Fruit fly (Drosophila melanogaster) whole organism, embryonic: ENCODE results near the gene CG6873.

ENCODE experiments used
- Abd-B ChIP-seq: fragments of 200-800 bp; sonication (Bioruptor generic); optimal IDR thresholded peaks from 2 replicates; lab custom pipeline; 2018; ENCODE audit warnings: missing biosample characterization, mild to moderate bottlenecking, missing genetic modification characterization, moderate library complexity
- Aef1 ChIP-seq: fragments of 200-800 bp; sonication (Bioruptor generic); IDR thresholded peaks from 3 replicates; pipeline ENCODE4 v1.3.6; 2022; ENCODE audit warnings: missing biosample characterization, missing genetic modification characterization
- Blimp-1 ChIP-seq: fragments of 200-800 bp; sonication (Bioruptor generic); optimal IDR thresholded peaks from 3 replicates; lab custom pipeline; 2018; ENCODE audit warnings: missing biosample characterization, missing genetic modification characterization, mild to moderate bottlenecking, moderate library complexity, missing genetic modification reagents
- CG10979 ChIP-seq: fragments of 200-800 bp; sonication (Bioruptor generic); optimal IDR thresholded peaks from 2 replicates; lab custom pipeline; 2018; ENCODE audit warnings: missing biosample characterization, mild to moderate bottlenecking, missing genetic modification characterization, moderate library complexity
- CG11696 ChIP-seq: fragments of 200-800 bp; sonication (Bioruptor generic); IDR thresholded peaks from 2 replicates; pipeline ENCODE4 v1.3.6; 2022; ENCODE audit warnings: missing biosample characterization, missing genetic modification characterization
- CG12071 ChIP-seq: fragments of 200-800 bp; sonication (Bioruptor generic); optimal IDR thresholded peaks from 3 replicates; lab custom pipeline; 2018; ENCODE audit warnings: missing biosample characterization, mild to moderate bottlenecking, missing genetic modification characterization
- CG15479 ChIP-seq: fragments of 200-800 bp; sonication (Bioruptor generic); optimal IDR thresholded peaks from 3 replicates; lab custom pipeline; 2019; ENCODE audit warnings: missing biosample characterization, mild to moderate bottlenecking, missing genetic modification characterization, moderate library complexity
- CG15601 ChIP-seq: fragments of 200-800 bp; sonication (Bioruptor generic); optimal IDR thresholded peaks from 3 replicates; lab custom pipeline; 2019; ENCODE audit warnings: missing biosample characterization, mild to moderate bottlenecking, missing genetic modification characterization, moderate library complexity
- CG17186 ChIP-seq: fragments of 200-800 bp; sonication (Bioruptor generic); optimal IDR thresholded peaks from 3 replicates; lab custom pipeline; 2017; ENCODE audit warnings: missing biosample characterization, missing genetic modification reagents, missing genetic modification characterization
- CG17359 ChIP-seq: fragments of 200-800 bp; sonication (Bioruptor generic); optimal IDR thresholded peaks from 3 replicates; lab custom pipeline; 2018; ENCODE audit warnings: missing biosample characterization, mild to moderate bottlenecking, missing genetic modification characterization, moderate library complexity
- CG17829 ChIP-seq: fragments of 200-800 bp; optimal IDR thresholded peaks from 2 replicates; lab custom pipeline; 2019; ENCODE audit warnings: missing biosample characterization, mild to moderate bottlenecking, missing genetic modification characterization, moderate library complexity
- CG2199 ChIP-seq: fragments of 200-800 bp; sonication (Bioruptor generic); IDR thresholded peaks from 3 replicates; pipeline ENCODE4 v1.3.6; 2022; ENCODE audit warnings: missing biosample characterization, missing genetic modification characterization
- CG32772 ChIP-seq: fragments of 200-800 bp; sonication (Bioruptor generic); IDR thresholded peaks from 2 replicates; pipeline ENCODE4 v1.3.6; 2022; ENCODE audit warnings: missing biosample characterization, missing genetic modification characterization
- CG33557 ChIP-seq: fragments of 200-800 bp; sonication (Bioruptor generic); optimal IDR thresholded peaks from 2 replicates; lab custom pipeline; 2019; ENCODE audit warnings: missing biosample characterization, mild to moderate bottlenecking, missing genetic modification characterization, moderate library complexity
- CG34376 ChIP-seq: fragments of 200-800 bp; sonication (Bioruptor generic); optimal IDR thresholded peaks from 2 replicates; lab custom pipeline; 2018; ENCODE audit warnings: missing biosample characterization, mild to moderate bottlenecking, missing genetic modification characterization
- CG4617 ChIP-seq: fragments of 200-800 bp; sonication (Bioruptor generic); optimal IDR thresholded peaks from 3 replicates; lab custom pipeline; 2016; ENCODE audit warnings: missing biosample characterization, missing genetic modification characterization, borderline replicate concordance
- CG7839 ChIP-seq: fragments of 200-800 bp; sonication (Bioruptor generic); optimal IDR thresholded peaks from 3 replicates; lab custom pipeline; 2018; ENCODE audit warnings: missing biosample characterization, mild to moderate bottlenecking, missing genetic modification characterization, moderate library complexity
- CG9932 ChIP-seq: fragments of 200-800 bp; sonication (Bioruptor generic); IDR thresholded peaks from 2 replicates; pipeline ENCODE4 v1.3.6; 2022; ENCODE audit warnings: missing biosample characterization, missing genetic modification characterization
- CTCF ChIP-seq: fragments of 200-800 bp; sonication (Bioruptor generic); optimal IDR thresholded peaks from 2 replicates; lab custom pipeline; 2017; ENCODE audit warnings: missing biosample characterization, mild to moderate bottlenecking, missing genetic modification characterization, moderate library complexity
- D19A ChIP-seq: fragments of 200-800 bp; optimal IDR thresholded peaks from 3 replicates; lab custom pipeline; 2019; ENCODE audit warnings: missing biosample characterization, mild to moderate bottlenecking, missing genetic modification characterization, moderate library complexity
- Dip2 ChIP-seq: fragments of 200-800 bp; sonication (Bioruptor generic); IDR thresholded peaks from 2 replicates; pipeline ENCODE4 v1.3.6; 2022; ENCODE audit warnings: missing biosample characterization, missing genetic modification characterization
- Dll ChIP-seq: fragments of 200-800 bp; sonication (Bioruptor generic); IDR thresholded peaks from 4 replicates; pipeline ENCODE4 v1.3.6; 2022; ENCODE audit warnings: missing biosample characterization, missing genetic modification characterization; ENCODE audit not compliant: partially characterized antibody
- Dp ChIP-seq: fragments of 200-800 bp; sonication (Bioruptor generic); optimal IDR thresholded peaks from 2 replicates; lab custom pipeline; 2018; ENCODE audit warnings: missing biosample characterization, mild to moderate bottlenecking, missing genetic modification characterization, moderate library complexity
- Dref ChIP-seq: fragments of 200-800 bp; sonication (Bioruptor generic); IDR thresholded peaks from 2 replicates; pipeline ENCODE4 v1.3.6; 2022; ENCODE audit warnings: missing biosample characterization, missing genetic modification characterization
- Ets65A ChIP-seq: fragments of 200-800 bp; sonication (Bioruptor generic); peaks from one replicate; lab custom pipeline; 2016; ENCODE audit warnings: missing biosample characterization, missing genetic modification characterization
- Lim3 ChIP-seq: fragments of 200-800 bp; sonication (Bioruptor generic); IDR thresholded peaks from 2 replicates; pipeline ENCODE4 v1.3.6; 2022; ENCODE audit warnings: missing biosample characterization, missing genetic modification characterization
- MTF-1 ChIP-seq: fragments of 200-800 bp; sonication (Bioruptor generic); optimal IDR thresholded peaks from 2 replicates; lab custom pipeline; 2018; ENCODE audit warnings: missing biosample characterization, mild to moderate bottlenecking, missing genetic modification characterization, borderline replicate concordance
- Med ChIP-seq: fragments of 200-800 bp; sonication (Bioruptor generic); peaks from one replicate; lab custom pipeline; 2016; ENCODE audit warnings: missing biosample characterization, missing genetic modification characterization, mild to moderate bottlenecking, inconsistent platforms, moderate library complexity
- Mes4 ChIP-seq: fragments of 200-800 bp; sonication (Bioruptor generic); optimal IDR thresholded peaks from 2 replicates; lab custom pipeline; 2016; ENCODE audit warnings: missing biosample characterization, missing genetic modification characterization
- NFAT ChIP-seq: fragments of 200-800 bp; sonication (Bioruptor generic); IDR thresholded peaks from 2 replicates; pipeline ENCODE4 v1.3.6; 2022; ENCODE audit warnings: missing biosample characterization, missing genetic modification characterization
- Opbp ChIP-seq: fragments of 200-800 bp; sonication (Bioruptor generic); IDR thresholded peaks from 3 replicates; pipeline ENCODE4 v1.3.6; 2022; ENCODE audit warnings: missing biosample characterization, missing genetic modification characterization; ENCODE audit not compliant: partially characterized antibody
- Scr ChIP-seq: fragments of 200-800 bp; sonication (Bioruptor generic); IDR thresholded peaks from 2 replicates; pipeline ENCODE4 v1.3.6; 2022; ENCODE audit warnings: missing biosample characterization, missing genetic modification characterization; ENCODE audit not compliant: partially characterized antibody
- Sin3A ChIP-seq: fragments of >200 bp; optimal IDR thresholded peaks from 2 replicates; lab custom pipeline; 2018
- btn ChIP-seq: fragments of 200-800 bp; sonication (Bioruptor generic); optimal IDR thresholded peaks from 2 replicates; lab custom pipeline; 2016; ENCODE audit warnings: missing biosample characterization, missing genetic modification characterization
- cato ChIP-seq: fragments of 200-800 bp; sonication (Bioruptor generic); optimal IDR thresholded peaks from 2 replicates; lab custom pipeline; 2016; ENCODE audit warnings: missing biosample characterization, missing genetic modification characterization, borderline replicate concordance
- eyg ChIP-seq: fragments of 200-800 bp; sonication (Bioruptor generic); optimal IDR thresholded peaks from 3 replicates; lab custom pipeline; 2016; ENCODE audit warnings: missing biosample characterization, missing genetic modification characterization
- fd3F ChIP-seq: fragments of 200-800 bp; sonication (Bioruptor generic); optimal IDR thresholded peaks from 2 replicates; lab custom pipeline; 2018; ENCODE audit warnings: missing biosample characterization, mild to moderate bottlenecking, missing genetic modification characterization, moderate library complexity
- ken ChIP-seq: fragments of 200-800 bp; sonication (Bioruptor generic); IDR thresholded peaks from 3 replicates; pipeline ENCODE4 v1.3.6; 2022; ENCODE audit warnings: missing biosample characterization, missing genetic modification characterization
- lilli ChIP-seq: fragments of 200-800 bp; sonication (Bioruptor generic); optimal IDR thresholded peaks from 3 replicates; lab custom pipeline; 2016; ENCODE audit warnings: missing biosample characterization, missing genetic modification characterization
- mam ChIP-seq: fragments of 200-800 bp; sonication (Bioruptor generic); optimal IDR thresholded peaks from 3 replicates; lab custom pipeline; 2016; ENCODE audit warnings: missing biosample characterization, missing genetic modification characterization
- nerfin-2 ChIP-seq: fragments of 200-800 bp; sonication (Bioruptor generic); IDR thresholded peaks from 2 replicates; pipeline ENCODE4 v1.3.6; 2022; ENCODE audit warnings: missing biosample characterization, missing genetic modification characterization; ENCODE audit not compliant: partially characterized antibody
- p53 ChIP-seq: fragments of 200-800 bp; sonication (Bioruptor generic); optimal IDR thresholded peaks from 2 replicates; lab custom pipeline; 2016; ENCODE audit warnings: missing biosample characterization, missing genetic modification characterization
- trem ChIP-seq: fragments of 200-800 bp; optimal IDR thresholded peaks from 3 replicates; lab custom pipeline; 2019; ENCODE audit warnings: missing biosample characterization, mild to moderate bottlenecking, missing genetic modification characterization, moderate library complexity

The CG6873 gene

DNA sequence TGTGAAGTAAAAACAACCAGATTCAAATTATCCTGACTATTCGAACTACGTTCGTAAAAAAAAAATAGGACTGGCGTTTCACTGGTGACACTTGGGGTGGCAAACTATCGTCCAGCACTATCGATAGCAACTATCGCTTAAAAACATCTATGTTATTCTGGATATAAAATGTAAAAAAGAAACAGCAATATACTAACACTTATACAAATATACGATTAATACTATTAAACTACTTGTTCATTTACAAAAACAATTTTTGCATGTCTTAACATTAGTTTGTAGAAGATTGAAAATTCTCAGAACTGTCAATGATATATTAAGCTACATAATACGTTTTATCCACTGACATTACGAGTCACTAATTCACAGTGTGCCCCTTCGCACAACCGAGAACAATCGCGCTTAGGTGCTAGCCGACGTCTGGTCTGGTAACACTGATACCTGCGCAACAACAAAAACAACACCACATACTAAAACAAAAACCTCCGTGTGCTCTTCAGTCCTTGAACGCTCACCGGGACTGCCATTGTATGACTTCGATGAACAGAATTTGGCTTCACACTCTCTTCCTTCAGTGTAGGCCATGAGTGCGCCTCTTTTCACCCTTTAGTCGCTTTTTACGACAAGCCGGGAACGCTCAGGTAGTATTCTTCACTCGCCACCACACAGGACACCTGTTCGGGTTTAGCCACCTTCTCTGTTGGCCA lies 43.9 kb upstream of the CG6873 start, which contains the start of gene CG18259 (continued):
- TF ChIP-seq Scr (GFP tag; lab: Robert Waterston, UW) (peak; percentile 91), CG15601 (tag; lab: Kevin White, UChicago) (peak; percentile 20), D19A (tag; lab: Kevin White, UChicago) (no peak), Dp (peak; percentile 24), CG11696 (GFP tag; lab: Robert Waterston, UW) (no peak), CG17829 (tag; lab: Kevin White, UChicago) (peak; percentile 17), CG34376 (GFP tag; lab: Kevin White, UChicago) (no peak), Abd-B (GFP tag; lab: Kevin White, UChicago) (peak; percentile 15), CG17186 (GFP tag; lab: Kevin White, UChicago) (peak; percentile 31), CG32772 (peak; percentile 54), nerfin-2 (GFP tag; lab: Robert Waterston, UW) (0 out of 2 replicates have a peak, but pooled peaks have one; percentile 38), trem (peak; percentile 35), Sin3A (lab: Kevin White, UChicago) (peak; percentile 83), CG7839 (tag; lab: Kevin White, UChicago) (peak; percentile 8), Dref (peak; percentile 60), lilli (peak; percentile 4), Dll (GFP tag; lab: Robert Waterston, UW) (peak; percentile 86), CG4617 (GFP tag; lab: Kevin White, UChicago) (peak; percentile 52)

DNA sequence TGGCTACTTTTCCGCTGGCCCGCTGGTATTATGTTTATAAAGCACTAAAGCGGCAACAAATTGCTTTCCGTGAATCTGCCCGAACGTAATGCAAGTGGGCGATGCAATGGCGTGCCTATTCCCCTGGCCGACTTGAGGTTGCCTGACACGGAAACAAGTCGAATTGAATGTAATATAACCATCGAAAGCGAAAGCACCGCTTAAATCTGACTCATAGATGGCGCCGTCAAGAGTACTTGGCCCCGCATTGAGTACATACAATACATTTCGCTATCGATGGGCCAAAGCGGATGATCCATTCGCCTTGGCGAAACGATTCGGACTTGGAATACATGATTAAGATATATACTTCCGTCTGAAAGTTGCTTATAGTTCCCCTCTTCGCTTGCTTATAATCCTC lies 40.6 kb upstream of the CG6873 start:
- TF ChIP-seq eyg (no peak), CG12071 (GFP tag; lab: Kevin White, UChicago) (no peak), CG10979 (tag; lab: Kevin White, UChicago) (peak; percentile 29), p53 (GFP tag; lab: Kevin White, UChicago) (no peak), CG17359 (tag; lab: Kevin White, UChicago) (no peak), NFAT (GFP tag; lab: Robert Waterston, UW) (no peak), Mes4 (GFP tag; lab: Kevin White, UChicago) (no peak), CTCF (GFP tag; lab: Kevin White, UChicago) (peak; percentile 88), Ets65A (GFP tag; lab: Kevin White, UChicago) (peak; percentile 30), CG33557 (GFP tag; lab: Kevin White, UChicago) (no peak), Lim3 (GFP tag; lab: Robert Waterston, UW) (no peak), Med (peak; percentile 30), Blimp-1 (GFP tag; lab: Kevin White, UChicago) (peak; percentile 88), btn (no peak), ken (GFP tag; lab: Robert Waterston, UW) (no peak), Dip2 (GFP tag; lab: Robert Waterston, UW) (peak; percentile 81), fd3F (GFP tag; lab: Kevin White, UChicago) (no peak), mam (no peak), Aef1 (no peak)

DNA sequence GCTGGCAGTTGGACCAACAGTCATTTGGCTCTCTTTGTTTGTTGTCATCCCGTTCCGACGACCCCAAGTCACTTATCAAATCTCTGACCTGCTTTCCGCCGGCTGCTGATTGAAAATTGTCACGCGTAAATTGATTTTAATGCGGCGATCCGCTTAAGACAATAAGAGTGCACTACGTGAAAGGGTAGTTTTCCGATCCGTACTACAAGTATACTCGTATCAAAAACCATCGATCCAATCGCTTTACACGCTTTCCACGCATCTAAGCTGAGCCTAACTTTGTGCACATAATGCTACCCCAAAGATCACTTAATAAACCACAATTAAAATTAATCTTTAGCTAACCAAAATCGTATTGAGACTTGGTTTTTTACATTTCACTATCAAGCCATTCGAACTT lies 40.0 kb upstream of the CG6873 start:
- TF ChIP-seq CG9932 (GFP tag; lab: Robert Waterston, UW) = no peak
- no peak for TF ChIP-seq Opbp (GFP tag; lab: Robert Waterston, UW)
- no peak for TF ChIP-seq CG15479 (GFP tag; lab: Kevin White, UChicago)
- TF ChIP-seq CG2199 (GFP tag; lab: Robert Waterston, UW) = peak; percentile 57; the same call in 1 of the 3 replicates
- no peak for TF ChIP-seq cato (GFP tag; lab: Kevin White, UChicago)
- TF ChIP-seq MTF-1 = no peak
